Worm (Caenorhabditis elegans) whole organism, late embryonic: ENCODE data around the gene Y65A5A.1.

Experiments used
- C08G9.2 ChIP-seq: sonication (generic microtip); optimal IDR thresholded peaks from 2 replicates; lab custom pipeline; 2016; ENCODE audit warnings: mild to moderate bottlenecking, missing genetic modification characterization, moderate library complexity, missing compliant biosample characterization
- C38D4.7 ChIP-seq: fragments of 200-800 bp; sonication (Bioruptor generic); optimal IDR thresholded peaks from 2 replicates; lab custom pipeline; 2018; ENCODE audit warnings: mild to moderate bottlenecking, missing genetic modification characterization, moderate library complexity, missing compliant biosample characterization
- F13H6.1 ChIP-seq: sonication (generic microtip); optimal IDR thresholded peaks from 2 replicates; lab custom pipeline; 2016; ENCODE audit warnings: missing genetic modification characterization, missing compliant biosample characterization
- K02D7.2 ChIP-seq: sonication (generic microtip); optimal IDR thresholded peaks from 2 replicates; lab custom pipeline; 2017; ENCODE audit warnings: mild to moderate bottlenecking, missing genetic modification characterization, missing compliant biosample characterization
- K09A11.1 ChIP-seq: sonication (generic microtip); optimal IDR thresholded peaks from 2 replicates; lab custom pipeline; 2017; ENCODE audit warnings: antibody characterized with exemption, mild to moderate bottlenecking, missing genetic modification characterization, missing compliant biosample characterization; ENCODE audit not compliant: insufficient read depth
- T23F11.4 ChIP-seq: fragments of 200-800 bp; sonication (Bioruptor generic); optimal IDR thresholded peaks from 2 replicates; lab custom pipeline; 2018; ENCODE audit warnings: mild to moderate bottlenecking, missing genetic modification characterization, missing compliant biosample characterization
- ama-1 ChIP-seq: fragments of 150-350 bp; optimal IDR thresholded peaks from 2 replicates; lab custom pipeline; 2014
- ceh-14 ChIP-seq: sonication (generic microtip); optimal IDR thresholded peaks from 2 replicates; lab custom pipeline; 2016; ENCODE audit warnings: missing genotype, missing genetic modification characterization, missing compliant biosample characterization
- ceh-18 ChIP-seq: sonication (generic microtip); optimal IDR thresholded peaks from 2 replicates; lab custom pipeline; 2016; ENCODE audit warnings: missing genetic modification characterization, missing compliant biosample characterization
- ceh-19 ChIP-seq: fragments of 200-800 bp; sonication (Bioruptor generic); optimal IDR thresholded peaks from 2 replicates; lab custom pipeline; 2018; ENCODE audit warnings: mild to moderate bottlenecking, missing genetic modification characterization, missing compliant biosample characterization
- ceh-24 ChIP-seq: sonication (generic microtip); optimal IDR thresholded peaks from 2 replicates; lab custom pipeline; 2016; ENCODE audit warnings: mild to moderate bottlenecking, missing genetic modification characterization, missing compliant biosample characterization
- ceh-31 ChIP-seq: sonication (generic microtip); optimal IDR thresholded peaks from 2 replicates; lab custom pipeline; 2016; ENCODE audit warnings: missing genetic modification characterization, missing compliant biosample characterization
- ceh-45 ChIP-seq: fragments of 200-800 bp; sonication (Bioruptor generic); IDR thresholded peaks from 2 replicates; pipeline ENCODE4 v1.3.6; 2022; ENCODE audit warnings: missing genetic modification reagents, missing genetic modification characterization, missing compliant biosample characterization
- ceh-48 ChIP-seq: sonication (generic microtip); optimal IDR thresholded peaks from 2 replicates; lab custom pipeline; 2016; ENCODE audit warnings: missing genetic modification characterization, inconsistent platforms, missing compliant biosample characterization
- ceh-6 ChIP-seq: fragments of 200-800 bp; sonication (Bioruptor generic); optimal IDR thresholded peaks from 2 replicates; lab custom pipeline; 2018; ENCODE audit warnings: mild to moderate bottlenecking, missing genetic modification characterization, missing compliant biosample characterization
- che-1 ChIP-seq: sonication (generic microtip); optimal IDR thresholded peaks from 2 replicates; lab custom pipeline; 2016; ENCODE audit warnings: mild to moderate bottlenecking, missing genetic modification characterization, missing compliant biosample characterization
- dmd-4 ChIP-seq: sonication (generic microtip); optimal IDR thresholded peaks from 2 replicates; lab custom pipeline; 2016; ENCODE audit warnings: borderline replicate concordance, missing genetic modification characterization, missing compliant biosample characterization
- dve-1 ChIP-seq: sonication (generic microtip); optimal IDR thresholded peaks from 2 replicates; lab custom pipeline; 2017; ENCODE audit warnings: antibody characterized with exemption, mild to moderate bottlenecking, missing genetic modification characterization, missing compliant biosample characterization
- elt-4 ChIP-seq: sonication (generic microtip); optimal IDR thresholded peaks from 2 replicates; lab custom pipeline; 2016; ENCODE audit warnings: missing genetic modification characterization, missing compliant biosample characterization
- eyg-1 ChIP-seq: sonication (generic microtip); optimal IDR thresholded peaks from 2 replicates; lab custom pipeline; 2016; ENCODE audit warnings: missing genotype, missing genetic modification characterization, missing compliant biosample characterization
- fax-1 ChIP-seq: sonication (generic microtip); optimal IDR thresholded peaks from 2 replicates; lab custom pipeline; 2016; ENCODE audit warnings: missing genotype, missing genetic modification characterization, missing compliant biosample characterization
- fkh-10 ChIP-seq: fragments of 150-350 bp; optimal IDR thresholded peaks from 2 replicates; lab custom pipeline; 2014; ENCODE audit warnings: missing biosample characterization, missing genetic modification reagents, missing genetic modification characterization
- fkh-6 ChIP-seq: sonication (generic microtip); optimal IDR thresholded peaks from 2 replicates; lab custom pipeline; 2016; ENCODE audit warnings: missing genetic modification characterization, missing compliant biosample characterization
- gmeb-2 ChIP-seq: sonication (generic microtip); optimal IDR thresholded peaks from 2 replicates; lab custom pipeline; 2016; ENCODE audit warnings: missing genetic modification characterization, inconsistent platforms, missing compliant biosample characterization
- hlh-13 ChIP-seq: fragments of 200-800 bp; sonication (Bioruptor generic); optimal IDR thresholded peaks from 2 replicates; lab custom pipeline; 2018; ENCODE audit warnings: mild to moderate bottlenecking, missing genetic modification characterization, missing compliant biosample characterization
- hlh-15 ChIP-seq: sonication (generic microtip); optimal IDR thresholded peaks from 2 replicates; lab custom pipeline; 2016; ENCODE audit warnings: missing genetic modification characterization, missing compliant biosample characterization
- hlh-6 ChIP-seq: sonication (generic microtip); optimal IDR thresholded peaks from 2 replicates; lab custom pipeline; 2016; ENCODE audit warnings: missing genotype, missing genetic modification characterization, missing compliant biosample characterization
- hlh-8 ChIP-seq: sonication (generic microtip); optimal IDR thresholded peaks from 2 replicates; lab custom pipeline; 2016; ENCODE audit warnings: missing genotype, missing genetic modification characterization, missing compliant biosample characterization
- lin-11 ChIP-seq: fragments of 200-800 bp; sonication (Bioruptor generic); optimal IDR thresholded peaks from 2 replicates; lab custom pipeline; 2018; ENCODE audit warnings: mild to moderate bottlenecking, missing genetic modification characterization, missing compliant biosample characterization
- mec-3 ChIP-seq: sonication (generic microtip); optimal IDR thresholded peaks from 2 replicates; lab custom pipeline; 2016; ENCODE audit warnings: borderline replicate concordance, missing genetic modification characterization, missing compliant biosample characterization
- nfya-1 ChIP-seq: sonication (generic microtip); optimal IDR thresholded peaks from 2 replicates; lab custom pipeline; 2017; ENCODE audit warnings: missing genetic modification characterization, mild to moderate bottlenecking, missing compliant biosample characterization, antibody characterized with exemption, moderate library complexity
- nhr-232 ChIP-seq: sonication (generic microtip); optimal IDR thresholded peaks from 2 replicates; lab custom pipeline; 2016; ENCODE audit warnings: missing genetic modification characterization, missing compliant biosample characterization
- npax-4 ChIP-seq: sonication (generic microtip); optimal IDR thresholded peaks from 2 replicates; lab custom pipeline; 2016; ENCODE audit warnings: missing genetic modification characterization, missing compliant biosample characterization
- odd-2 ChIP-seq: sonication (generic microtip); optimal IDR thresholded peaks from 2 replicates; lab custom pipeline; 2017; ENCODE audit warnings: antibody characterized with exemption, mild to moderate bottlenecking, missing genetic modification characterization, missing compliant biosample characterization
- pat-9 ChIP-seq: fragments of 200-800 bp; sonication (Bioruptor generic); optimal IDR thresholded peaks from 2 replicates; lab custom pipeline; 2018; ENCODE audit warnings: mild to moderate bottlenecking, missing genetic modification characterization, moderate library complexity, missing compliant biosample characterization
- pha-2 ChIP-seq: sonication (generic microtip); optimal IDR thresholded peaks from 2 replicates; lab custom pipeline; 2017; ENCODE audit warnings: mild to moderate bottlenecking, missing genetic modification characterization, missing compliant biosample characterization
- pqm-1 ChIP-seq: sonication (generic microtip); optimal IDR thresholded peaks from 2 replicates; lab custom pipeline; 2016; ENCODE audit warnings: missing genetic modification characterization, missing compliant biosample characterization
- pros-1 ChIP-seq: fragments of 150-350 bp; optimal IDR thresholded peaks from 2 replicates; lab custom pipeline; 2014; ENCODE audit warnings: missing biosample characterization, missing genetic modification reagents, missing genetic modification characterization
- ref-2 ChIP-seq: sonication (generic microtip); optimal IDR thresholded peaks from 2 replicates; lab custom pipeline; 2016; ENCODE audit warnings: missing genetic modification characterization, missing compliant biosample characterization
- rnt-1 ChIP-seq: sonication (generic microtip); optimal IDR thresholded peaks from 2 replicates; lab custom pipeline; 2016; ENCODE audit warnings: missing genetic modification characterization, missing compliant biosample characterization
- syd-9 ChIP-seq: sonication (generic microtip); optimal IDR thresholded peaks from 2 replicates; lab custom pipeline; 2016; ENCODE audit warnings: mild to moderate bottlenecking, missing genetic modification characterization, moderate library complexity, missing compliant biosample characterization
- tbx-2 ChIP-seq: sonication (generic microtip); optimal IDR thresholded peaks from 2 replicates; lab custom pipeline; 2016; ENCODE audit warnings: missing genetic modification characterization, missing compliant biosample characterization
- unc-3 ChIP-seq, 2 experiments: fragments of 200-800 bp in 1 of 2; sonication (Bioruptor generic) in 1 of 2; sonication (generic microtip) in 1 of 2; conservative IDR thresholded peaks in 1 of 2; optimal IDR thresholded peaks in 1 of 2; 2 replicates each; pipeline versions ENCODE4 v1.3.6 to Lab custom; 2016 to 2022; ENCODE audit warnings: missing compliant biosample characterization in 2 of 2, missing genetic modification characterization in 2 of 2, missing genetic modification reagents in 1 of 2
- zip-5 ChIP-seq: sonication (generic microtip); optimal IDR thresholded peaks from 2 replicates; lab custom pipeline; 2016; ENCODE audit warnings: missing genetic modification characterization, missing compliant biosample characterization
- ztf-16 ChIP-seq: sonication (generic microtip); optimal IDR thresholded peaks from 2 replicates; lab custom pipeline; 2017; ENCODE audit warnings: missing genetic modification characterization, missing compliant biosample characterization

Y65A5A.1 gene

DNA sequence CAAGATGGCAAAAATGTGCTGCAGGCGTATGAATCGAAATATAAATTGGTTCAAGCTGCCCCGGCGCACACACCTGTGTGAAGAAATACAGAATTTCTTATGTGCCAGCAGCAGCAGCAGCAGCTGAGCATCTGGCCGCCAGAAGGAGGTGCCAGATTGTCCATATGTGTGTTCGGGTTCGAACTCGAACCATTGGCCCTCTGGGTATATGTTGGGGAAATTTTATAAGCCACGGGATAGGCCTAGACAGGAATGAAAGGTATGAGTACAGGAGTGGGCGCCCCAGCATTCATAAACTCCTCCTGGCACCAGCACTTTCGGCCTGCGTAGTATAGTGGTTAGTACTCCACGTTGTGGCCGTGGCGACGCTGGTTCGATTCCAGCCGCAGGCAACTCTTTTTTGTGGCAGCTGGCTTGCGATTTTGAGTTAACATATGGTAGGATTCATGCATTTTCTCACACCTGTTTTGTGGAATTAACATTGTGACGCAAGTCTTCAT lies 11.4 kb downstream of the Y65A5A.1 start:
- TF ChIP-seq ceh-45 (GFP tag; lab: Robert Waterston, UW) = no peak
- TF ChIP-seq syd-9 (tag; lab: Kevin White, UChicago) = peak; percentile 23
- no peak for TF ChIP-seq fax-1
- TF ChIP-seq fkh-6 (tag; lab: Kevin White, UChicago) = no peak
- TF ChIP-seq pat-9 (tag; lab: Kevin White, UChicago) = peak; percentile 37
- TF ChIP-seq hlh-15 = no peak
- TF ChIP-seq K09A11.1 = peak; percentile 18
- no peak for TF ChIP-seq zip-5 (tag; lab: Kevin White, UChicago)
- peak; percentile 7 for TF ChIP-seq nfya-1 (tag; lab: Kevin White, UChicago)
- TF ChIP-seq pqm-1 (tag; lab: Kevin White, UChicago) = peak; percentile 20
- TF ChIP-seq nhr-232 (tag; lab: Kevin White, UChicago) = peak; percentile 26
- TF ChIP-seq ceh-48 (tag; lab: Kevin White, UChicago) = peak; percentile 6
- peak; percentile 28 for TF ChIP-seq gmeb-2 (tag; lab: Kevin White, UChicago)
- no peak for TF ChIP-seq unc-3 (GFP tag; conservative IDR thresholded peaks at IDR 0.05; lab: Robert Waterston, UW)
- TF ChIP-seq unc-3 (tag; optimal IDR thresholded peaks at IDR 0.05; lab: Kevin White, UChicago) = no peak
- TF ChIP-seq hlh-8 (tag; lab: Kevin White, UChicago) = peak; percentile 97
- TF ChIP-seq K02D7.2 (tag; lab: Kevin White, UChicago) = peak; percentile 20
- peak; percentile 28 for TF ChIP-seq ceh-19
- peak; percentile 51 for TF ChIP-seq C08G9.2 (tag; lab: Kevin White, UChicago)
- TF ChIP-seq ceh-14 (tag; lab: Kevin White, UChicago) = no peak
- TF ChIP-seq ceh-6 (GFP tag; lab: Kevin White, UChicago) = peak; percentile 71
- peak; percentile 37 for TF ChIP-seq T23F11.4 (GFP tag; lab: Kevin White, UChicago)
- no peak for TF ChIP-seq eyg-1 (tag; lab: Kevin White, UChicago)
- TF ChIP-seq hlh-6 = peak; percentile 78
- TF ChIP-seq ama-1 (lab: Kevin White, UChicago) = no peak
- peak; percentile 12 for TF ChIP-seq tbx-2
- TF ChIP-seq che-1 (tag; lab: Kevin White, UChicago) = peak; percentile 53
- TF ChIP-seq lin-11 (tag; lab: Kevin White, UChicago) = peak; percentile 33
- TF ChIP-seq ceh-31 (tag; lab: Kevin White, UChicago) = peak; percentile 34
- TF ChIP-seq C38D4.7 = peak; percentile 51
- TF ChIP-seq fkh-10 = no peak
- TF ChIP-seq ztf-16 (tag; lab: Kevin White, UChicago) = peak; percentile 12
- peak; percentile 60 for TF ChIP-seq ref-2
- TF ChIP-seq pha-2 = peak; percentile 53

ce11 chrIV:16384665-16385064 lies 15.0 kb downstream of the Y65A5A.1 start:
- no peak for TF ChIP-seq npax-4 (tag; lab: Kevin White, UChicago)

ce11 chrIV:16381933-16382591 lies 17.6 kb downstream of the Y65A5A.1 start, which contains the start of gene Y7A9D.1:
TSS of gene Y7A9D.1 (minus strand) at chrIV:16382215.
- TF ChIP-seq dve-1 (tag; lab: Kevin White, UChicago) (peak; percentile 5), hlh-15 (no peak), gmeb-2 (tag; lab: Kevin White, UChicago) (peak; percentile 56), fkh-6 (tag; lab: Kevin White, UChicago) (peak; percentile 11), hlh-13 (peak; percentile 9), ceh-24 (tag; lab: Kevin White, UChicago) (no peak), hlh-6 (peak; percentile 83), C38D4.7 (peak; percentile 41), ceh-31 (tag; lab: Kevin White, UChicago) (peak; percentile 61), ceh-18 (peak; percentile 49), zip-5 (tag; lab: Kevin White, UChicago) (no peak), F13H6.1 (tag; lab: Kevin White, UChicago) (no peak), K02D7.2 (tag; lab: Kevin White, UChicago) (no peak), nfya-1 (tag; lab: Kevin White, UChicago) (peak; percentile 49), odd-2 (tag; lab: Kevin White, UChicago) (no peak), rnt-1 (tag; lab: Kevin White, UChicago) (peak; percentile 42), dmd-4 (tag; lab: Kevin White, UChicago) (peak; percentile 63), unc-3 (GFP tag; conservative IDR thresholded peaks at IDR 0.05; lab: Robert Waterston, UW) (0 out of 2 replicates have a peak, but pooled peaks have one; percentile 6), unc-3 (tag; optimal IDR thresholded peaks at IDR 0.05; lab: Kevin White, UChicago) (peak; percentile 10), pha-2 (peak; percentile 72), tbx-2 (peak; percentile 57), npax-4 (tag; lab: Kevin White, UChicago) (no peak), C08G9.2 (tag; lab: Kevin White, UChicago) (peak; percentile 59), mec-3 (tag; lab: Kevin White, UChicago) (no peak), pros-1 (no peak), hlh-8 (tag; lab: Kevin White, UChicago) (peak; percentile 46), elt-4 (tag; lab: Kevin White, UChicago) (peak; percentile 45)
